Worm (Caenorhabditis elegans): ENCODE data around the gene F23H12.7.
"Not testable (repeated sequence)": the region's sequence is repeated elsewhere in the genome, so short reads cannot be mapped to it uniquely, and the experiment has no call there.

F23H12.7 gene

ce11 chrV:12354193-12354830, 17.2 kb upstream of the F23H12.7 start:
- TF ChIP-seq tbx-11 (GFP tag; IDR thresholded peaks at IDR 0.05) (no peak), sea-1 (GFP tag; conservative IDR thresholded peaks at IDR 0.05) (no peak), pes-1 (GFP tag; IDR thresholded peaks at IDR 0.05) (no peak), hnd-1 (tag; optimal IDR thresholded peaks at IDR 0.05) (no peak), aly-1 (tag; optimal IDR thresholded peaks at IDR 0.05) (no peak), hmbx-1 (tag; optimal IDR thresholded peaks at IDR 0.05) (no peak)

ce11 chrV:12357632-12358031, 13.9 kb upstream of the F23H12.7 start:
- TF ChIP-seq sea-1 (GFP tag; conservative IDR thresholded peaks at IDR 0.05) = no peak

ce11 chrV:12358347-12358746, 13.1 kb upstream of the F23H12.7 start, which contains the start of gene F23H12.5:
TSS of gene F23H12.5 (plus strand) at chrV:12358647.
- TF ChIP-seq hmbx-1 (tag; optimal IDR thresholded peaks at IDR 0.05) = no peak
- no peak for TF ChIP-seq flt-1 (GFP tag; IDR thresholded peaks at IDR 0.05)
- TF ChIP-seq ceh-36 (tag; optimal IDR thresholded peaks at IDR 0.05) = no peak
- TF ChIP-seq B0310.2 (tag; optimal IDR thresholded peaks at IDR 0.05) = no peak
- TF ChIP-seq aly-1 (tag; optimal IDR thresholded peaks at IDR 0.05) = no peak
- TF ChIP-seq tbx-11 (GFP tag; IDR thresholded peaks at IDR 0.05) = no peak
- no peak for TF ChIP-seq ets-7 (tag; optimal IDR thresholded peaks at IDR 0.05)
- TF ChIP-seq ceh-13 (GFP tag; optimal IDR thresholded peaks at IDR 0.05) = no peak
- TF ChIP-seq F13C5.2 (tag; optimal IDR thresholded peaks at IDR 0.05) = no peak
- no peak for TF ChIP-seq pes-1 (GFP tag; IDR thresholded peaks at IDR 0.05)

- no peak for TF ChIP-seq hnd-1 (tag; optimal IDR thresholded peaks at IDR 0.05)
- TF ChIP-seq tra-4 (tag; optimal IDR thresholded peaks at IDR 0.05) = no peak
- no peak for TF ChIP-seq B0310.2 (tag; optimal IDR thresholded peaks at IDR 0.05)
- TF ChIP-seq scrt-1 (GFP tag; IDR thresholded peaks at IDR 0.05) = no peak
- no peak for TF ChIP-seq F13C5.2 (tag; optimal IDR thresholded peaks at IDR 0.05)
- TF ChIP-seq ets-7 (tag; optimal IDR thresholded peaks at IDR 0.05) = no peak
- TF ChIP-seq pes-1 (GFP tag; IDR thresholded peaks at IDR 0.05) = no peak
- TF ChIP-seq aly-1 (tag; optimal IDR thresholded peaks at IDR 0.05) = no peak
- no peak for TF ChIP-seq hmg-4 (GFP tag; optimal IDR thresholded peaks at IDR 0.05)
- TF ChIP-seq ceh-13 (GFP tag; optimal IDR thresholded peaks at IDR 0.05) = no peak
These were observed 9.8 kb upstream of the F23H12.7 start, which contains the start of gene fipr-1 for ce11 chrV:12361644-12362043. TSS of gene fipr-1 (minus strand) at chrV:12361744.

ce11 chrV:12365104-12365503, 6.4 kb upstream of the F23H12.7 start, which contains the start of gene fipr-2:
TSS of gene fipr-2 (plus strand) at chrV:12365348.
- TF ChIP-seq pes-1 (GFP tag; IDR thresholded peaks at IDR 0.05) = no peak
- TF ChIP-seq sea-1 (GFP tag; conservative IDR thresholded peaks at IDR 0.05) = no peak
- TF ChIP-seq F13C5.2 (tag; optimal IDR thresholded peaks at IDR 0.05) = no peak
- TF ChIP-seq tbx-11 (GFP tag; IDR thresholded peaks at IDR 0.05) = no peak
- TF ChIP-seq ceh-13 (GFP tag; optimal IDR thresholded peaks at IDR 0.05) = no peak
- TF ChIP-seq hmg-4 (GFP tag; optimal IDR thresholded peaks at IDR 0.05) = no peak
- TF ChIP-seq hnd-1 (tag; optimal IDR thresholded peaks at IDR 0.05) = no peak
- no peak for TF ChIP-seq ama-1 (optimal IDR thresholded peaks at IDR 0.05)
- TF ChIP-seq flt-1 (GFP tag; IDR thresholded peaks at IDR 0.05) = no peak
- no peak for TF ChIP-seq aly-1 (tag; optimal IDR thresholded peaks at IDR 0.05)
- no peak for TF ChIP-seq B0310.2 (tag; optimal IDR thresholded peaks at IDR 0.05)
- TF ChIP-seq scrt-1 (GFP tag; IDR thresholded peaks at IDR 0.05) = no peak

- TF ChIP-seq pes-1 (GFP tag; IDR thresholded peaks at IDR 0.05) (no peak), hmg-4 (GFP tag; optimal IDR thresholded peaks at IDR 0.05) (no peak), sea-1 (GFP tag; conservative IDR thresholded peaks at IDR 0.05) (no peak), F13C5.2 (tag; optimal IDR thresholded peaks at IDR 0.05) (no peak), ceh-13 (GFP tag; optimal IDR thresholded peaks at IDR 0.05) (no peak), ama-1 (optimal IDR thresholded peaks at IDR 0.05) (no peak), B0310.2 (tag; optimal IDR thresholded peaks at IDR 0.05) (no peak), scrt-1 (GFP tag; IDR thresholded peaks at IDR 0.05) (no peak), aly-1 (tag; optimal IDR thresholded peaks at IDR 0.05) (no peak), tra-4 (tag; optimal IDR thresholded peaks at IDR 0.05) (no peak), ceh-36 (tag; optimal IDR thresholded peaks at IDR 0.05) (no peak)
These were observed 2.0 kb upstream of the F23H12.7 start, which contains the start of gene gcy-13 for ce11 chrV:12369437-12369836. TSS of gene gcy-13 (minus strand) at chrV:12369537.

ce11 chrV:12374252-12374651, 2.8 kb downstream of the F23H12.7 start, which contains the start of gene F23H12.10:
TSS of gene F23H12.10 (minus strand) at chrV:12374263.
- TF ChIP-seq ceh-36 (tag; optimal IDR thresholded peaks at IDR 0.05); pes-1 (GFP tag; IDR thresholded peaks at IDR 0.05); tra-4 (tag; optimal IDR thresholded peaks at IDR 0.05): not testable (repeated sequence)

ce11 chrV:12377256-12377655, 5.8 kb downstream of the F23H12.7 start, which contains the start of gene K01D12.1:
TSS of gene K01D12.1 (plus strand) at chrV:12377556.
- no peak for TF ChIP-seq pes-1 (GFP tag; IDR thresholded peaks at IDR 0.05)
- no peak for TF ChIP-seq hnd-1 (tag; optimal IDR thresholded peaks at IDR 0.05)
- no peak for TF ChIP-seq hmg-4 (GFP tag; optimal IDR thresholded peaks at IDR 0.05)
- no peak for TF ChIP-seq ets-7 (tag; optimal IDR thresholded peaks at IDR 0.05)
- no peak for TF ChIP-seq B0310.2 (tag; optimal IDR thresholded peaks at IDR 0.05)
- TF ChIP-seq flt-1 (GFP tag; IDR thresholded peaks at IDR 0.05) = no peak
- no peak for TF ChIP-seq tbx-11 (GFP tag; IDR thresholded peaks at IDR 0.05)
- TF ChIP-seq hmbx-1 (tag; optimal IDR thresholded peaks at IDR 0.05) = no peak
- no peak for TF ChIP-seq sea-1 (GFP tag; conservative IDR thresholded peaks at IDR 0.05)
- TF ChIP-seq aly-1 (tag; optimal IDR thresholded peaks at IDR 0.05) = no peak
- no peak for TF ChIP-seq tra-4 (tag; optimal IDR thresholded peaks at IDR 0.05)
- TF ChIP-seq ama-1 (optimal IDR thresholded peaks at IDR 0.05) = no peak
- no peak for TF ChIP-seq F13C5.2 (tag; optimal IDR thresholded peaks at IDR 0.05)
- no peak for TF ChIP-seq ceh-13 (GFP tag; optimal IDR thresholded peaks at IDR 0.05)
- TF ChIP-seq tbx-37 (GFP tag; conservative IDR thresholded peaks at IDR 0.05) = no peak
- no peak for TF ChIP-seq scrt-1 (GFP tag; IDR thresholded peaks at IDR 0.05)
- no peak for TF ChIP-seq ceh-36 (tag; optimal IDR thresholded peaks at IDR 0.05)

All from whole organism, early embryonic.